Worm (Caenorhabditis elegans) whole organism, mixed stage, embryonic: ENCODE results near the gene srbc-49.

Experiments
- M03D4.4 ChIP-seq: sonication (generic microtip); optimal IDR thresholded peaks from 2 replicates; lab custom pipeline; 2017; ENCODE audit warnings: mild to moderate bottlenecking, missing genetic modification characterization, missing compliant biosample characterization
- bed-3 ChIP-seq: fragments of 200-800 bp; sonication (Bioruptor generic); optimal IDR thresholded peaks from 3 replicates; lab custom pipeline; 2018; ENCODE audit warnings: mild to moderate bottlenecking, missing genetic modification characterization, moderate library complexity, missing compliant biosample characterization
- ceh-39 ChIP-seq: fragments of 150-350 bp; optimal IDR thresholded peaks from 2 replicates; lab custom pipeline; 2014; ENCODE audit warnings: missing biosample characterization, missing genetic modification characterization
- ceh-43 ChIP-seq: fragments of 200-800 bp; sonication (Bioruptor generic); optimal IDR thresholded peaks from 2 replicates; lab custom pipeline; 2018; ENCODE audit warnings: mild to moderate bottlenecking, missing genetic modification characterization, moderate library complexity, missing compliant biosample characterization
- ceh-83 ChIP-seq: fragments of 200-800 bp; sonication (Bioruptor generic); optimal IDR thresholded peaks from 2 replicates; lab custom pipeline; 2018; ENCODE audit warnings: mild to moderate bottlenecking, missing genetic modification characterization, missing compliant biosample characterization
- ces-1 ChIP-seq: fragments of 150-350 bp; optimal IDR thresholded peaks from 2 replicates; lab custom pipeline; 2014; ENCODE audit warnings: missing biosample characterization, missing genetic modification reagents, missing genetic modification characterization
- elt-1 ChIP-seq: sonication (generic microtip); optimal IDR thresholded peaks from 2 replicates; lab custom pipeline; 2017; ENCODE audit warnings: missing genetic modification characterization, mild to moderate bottlenecking, missing compliant biosample characterization, antibody characterized with exemption, moderate library complexity, borderline replicate concordance; ENCODE audit not compliant: insufficient read depth
- elt-3 ChIP-seq: fragments of 150-350 bp; optimal IDR thresholded peaks from 2 replicates; lab custom pipeline; 2014; ENCODE audit warnings: missing biosample characterization, missing genetic modification characterization
- flh-1 ChIP-seq: fragments of 200-800 bp; sonication (Bioruptor generic); optimal IDR thresholded peaks from 2 replicates; lab custom pipeline; 2018; ENCODE audit warnings: mild to moderate bottlenecking, missing genetic modification characterization, moderate library complexity, missing compliant biosample characterization
- ham-2 ChIP-seq: fragments of 200-800 bp; sonication (Bioruptor generic); optimal IDR thresholded peaks from 2 replicates; lab custom pipeline; 2018; ENCODE audit warnings: mild to moderate bottlenecking, missing genetic modification characterization, missing compliant biosample characterization
- hlh-1 ChIP-seq: fragments of 150-350 bp; optimal IDR thresholded peaks from 2 replicates; lab custom pipeline; 2014; ENCODE audit warnings: missing biosample characterization, missing genetic modification reagents, missing genetic modification characterization
- lin-32 ChIP-seq: fragments of 200-800 bp; sonication (Bioruptor generic); optimal IDR thresholded peaks from 2 replicates; lab custom pipeline; 2018; ENCODE audit warnings: mild to moderate bottlenecking, missing genetic modification characterization, missing compliant biosample characterization
- lsy-2 ChIP-seq: fragments of 150-350 bp; optimal IDR thresholded peaks from 2 replicates; lab custom pipeline; 2014; ENCODE audit warnings: missing biosample characterization, missing genetic modification characterization
- mls-2 ChIP-seq: sonication (generic microtip); optimal IDR thresholded peaks from 2 replicates; lab custom pipeline; 2016; ENCODE audit warnings: mild to moderate bottlenecking, missing genetic modification characterization, moderate library complexity, missing compliant biosample characterization
- nhr-12 ChIP-seq: fragments of 150-350 bp; optimal IDR thresholded peaks from 2 replicates; lab custom pipeline; 2014; ENCODE audit warnings: missing biosample characterization, missing genetic modification characterization
- nhr-237 ChIP-seq: fragments of 150-350 bp; optimal IDR thresholded peaks from 2 replicates; lab custom pipeline; 2014; ENCODE audit warnings: missing biosample characterization, missing genetic modification characterization
- nhr-28 ChIP-seq: fragments of 150-350 bp; optimal IDR thresholded peaks from 2 replicates; lab custom pipeline; 2014; ENCODE audit warnings: missing biosample characterization, missing genetic modification characterization
- nhr-76 ChIP-seq: sonication (generic microtip); optimal IDR thresholded peaks from 2 replicates; lab custom pipeline; 2017; ENCODE audit warnings: missing biosample characterization, missing genetic modification characterization
- pha-4 ChIP-seq: fragments of 150-350 bp; optimal IDR thresholded peaks from 2 replicates; lab custom pipeline; 2018; ENCODE audit warnings: missing biosample characterization, missing genetic modification reagents, missing genetic modification characterization
- snpc-4 ChIP-seq: fragments of 150-350 bp; optimal IDR thresholded peaks from 2 replicates; lab custom pipeline; 2014; ENCODE audit warnings: missing biosample characterization, missing genetic modification characterization
- sptf-1 ChIP-seq: sonication (generic microtip); optimal IDR thresholded peaks from 2 replicates; lab custom pipeline; 2017; ENCODE audit warnings: mild to moderate bottlenecking, missing genetic modification characterization, moderate library complexity, missing compliant biosample characterization
- tbx-8 ChIP-seq: fragments of 200-800 bp; sonication (Bioruptor generic); optimal IDR thresholded peaks from 2 replicates; lab custom pipeline; 2018; ENCODE audit warnings: mild to moderate bottlenecking, missing genetic modification characterization, moderate library complexity, missing compliant biosample characterization
- unc-120 ChIP-seq: sonication (generic microtip); optimal IDR thresholded peaks from 2 replicates; lab custom pipeline; 2017; ENCODE audit warnings: missing genetic modification characterization, missing compliant biosample characterization; ENCODE audit not compliant: poor library complexity, severe bottlenecking
- unc-39 ChIP-seq: fragments of 150-350 bp; optimal IDR thresholded peaks from 2 replicates; lab custom pipeline; 2014; ENCODE audit warnings: missing biosample characterization, missing genetic modification characterization

srbc-49 gene

DNA sequence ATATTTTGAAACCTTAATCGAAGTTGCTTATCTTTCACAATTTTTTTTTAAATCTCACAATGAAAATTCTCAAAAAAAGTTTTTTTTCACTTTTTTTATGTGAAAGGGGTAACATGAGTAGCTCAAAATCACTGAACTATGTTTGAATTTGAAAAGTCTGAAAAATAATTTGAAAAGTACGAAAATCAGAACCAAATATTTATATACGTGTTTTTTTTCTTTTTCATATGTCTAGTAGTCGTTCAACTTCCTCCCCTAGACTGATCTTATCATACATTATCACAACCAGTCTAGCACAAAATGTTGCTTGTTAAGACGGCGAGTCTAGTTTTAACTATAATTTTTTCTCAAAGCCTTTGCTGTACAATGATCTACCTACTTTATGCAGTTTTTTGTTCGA is at the start of gene srbc-49:
Gene srbc-49, plus strand, starts transcription at position 301 of the 400 bp plus-strand sequence.
- TF ChIP-seq elt-3 (tag; lab: Kevin White, UChicago) = no peak
- TF ChIP-seq unc-39 (tag; lab: Kevin White, UChicago) = no peak
- no peak for TF ChIP-seq bed-3 (GFP tag; lab: Kevin White, UChicago)
- no peak for TF ChIP-seq ceh-39 (tag; lab: Kevin White, UChicago)
- TF ChIP-seq ceh-43 (GFP tag; lab: Kevin White, UChicago) = no peak
- TF ChIP-seq, all 35 proteins: peak for 0

DNA sequence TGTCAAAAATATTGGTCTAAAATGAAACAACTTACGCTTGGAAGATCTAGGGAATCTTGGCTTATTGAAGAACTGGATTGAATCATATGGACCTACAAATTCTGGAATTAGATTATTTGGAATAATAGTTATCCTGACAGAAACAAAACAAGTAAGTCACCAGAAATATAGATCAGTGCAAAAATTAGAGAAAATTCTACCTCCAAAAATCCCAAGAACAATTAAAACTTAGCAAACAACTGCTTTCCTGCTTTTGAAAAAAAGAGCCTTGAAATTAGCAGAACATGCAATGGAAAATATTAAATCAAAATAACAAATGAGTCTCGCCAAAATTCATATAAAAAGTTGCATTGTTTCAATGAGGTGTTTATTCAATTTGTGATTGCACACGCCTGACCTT is 48.4 kb upstream of the srbc-49 start, which contains the start of gene nhr-60:
Gene nhr-60, minus strand, starts transcription at position 101 of the 400 bp plus-strand sequence.
- TF ChIP-seq flh-1 (GFP tag; lab: Kevin White, UChicago) = no peak
- TF ChIP-seq unc-39 (tag; lab: Kevin White, UChicago) = no peak
- no peak for TF ChIP-seq ham-2 (GFP tag; lab: Kevin White, UChicago)
- no peak for TF ChIP-seq ces-1 (GFP tag; lab: Kevin White, UChicago)
- TF ChIP-seq, all 35 proteins: peak for 0

DNA sequence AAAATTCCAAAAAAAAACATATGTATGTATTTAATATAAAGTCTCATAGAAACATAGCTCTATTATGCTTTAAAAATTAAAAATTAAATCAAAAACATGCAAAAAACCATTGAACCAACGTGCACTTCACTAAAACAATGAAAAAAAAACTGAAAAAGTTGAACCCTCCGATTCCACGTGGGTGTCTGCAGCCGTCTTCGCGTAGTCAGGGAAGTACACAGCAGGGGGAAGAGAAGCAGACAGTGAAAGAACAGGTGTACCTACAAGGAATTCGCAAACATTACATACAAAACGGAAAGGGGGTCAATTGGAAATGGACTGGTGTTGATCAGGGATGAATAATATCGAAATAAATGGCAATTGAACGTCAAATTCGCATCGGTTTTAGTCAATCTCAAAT is 47.6 kb upstream of the srbc-49 start:
- no peak for TF ChIP-seq bed-3 (GFP tag; lab: Kevin White, UChicago)
- TF ChIP-seq nhr-28 (tag; lab: Kevin White, UChicago) = no peak
- no peak for TF ChIP-seq nhr-237
- no peak for TF ChIP-seq M03D4.4 (tag; lab: Kevin White, UChicago)
- TF ChIP-seq elt-1 (tag; lab: Kevin White, UChicago) = no peak
- TF ChIP-seq ceh-43 (GFP tag; lab: Kevin White, UChicago) = no peak
- no peak for TF ChIP-seq sptf-1 (tag; lab: Kevin White, UChicago)
- no peak for TF ChIP-seq lsy-2 (tag; lab: Kevin White, UChicago)

DNA sequence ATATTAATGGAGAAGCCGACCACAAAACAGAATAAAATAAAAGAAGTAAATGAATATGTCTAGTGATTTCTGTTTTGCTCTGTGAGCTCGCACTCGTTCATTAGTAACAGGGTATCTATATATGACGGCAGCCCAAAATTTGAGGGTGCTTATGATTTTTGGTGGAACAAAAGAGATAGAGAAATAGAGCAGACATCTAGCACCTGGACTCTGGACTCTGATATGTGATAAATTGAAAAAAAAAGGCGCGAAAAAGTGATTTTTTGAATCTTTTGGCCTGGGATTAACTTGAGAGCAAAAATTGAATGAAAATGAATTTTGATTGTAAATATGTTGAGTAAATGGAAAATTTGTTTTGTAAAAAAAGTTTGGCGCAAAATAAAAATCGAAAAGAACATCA is 44.8 kb upstream of the srbc-49 start, which contains the start of gene nhr-283:
Gene nhr-283, minus strand, starts transcription at position 101 of the 400 bp plus-strand sequence.
- TF ChIP-seq tbx-8 (GFP tag; lab: Kevin White, UChicago) (no peak), elt-1 (tag; lab: Kevin White, UChicago) (no peak), pha-4 (tag; lab: Kevin White, UChicago) (no peak), sptf-1 (tag; lab: Kevin White, UChicago) (no peak)
- TF ChIP-seq, all 35 proteins: peak for 0

DNA sequence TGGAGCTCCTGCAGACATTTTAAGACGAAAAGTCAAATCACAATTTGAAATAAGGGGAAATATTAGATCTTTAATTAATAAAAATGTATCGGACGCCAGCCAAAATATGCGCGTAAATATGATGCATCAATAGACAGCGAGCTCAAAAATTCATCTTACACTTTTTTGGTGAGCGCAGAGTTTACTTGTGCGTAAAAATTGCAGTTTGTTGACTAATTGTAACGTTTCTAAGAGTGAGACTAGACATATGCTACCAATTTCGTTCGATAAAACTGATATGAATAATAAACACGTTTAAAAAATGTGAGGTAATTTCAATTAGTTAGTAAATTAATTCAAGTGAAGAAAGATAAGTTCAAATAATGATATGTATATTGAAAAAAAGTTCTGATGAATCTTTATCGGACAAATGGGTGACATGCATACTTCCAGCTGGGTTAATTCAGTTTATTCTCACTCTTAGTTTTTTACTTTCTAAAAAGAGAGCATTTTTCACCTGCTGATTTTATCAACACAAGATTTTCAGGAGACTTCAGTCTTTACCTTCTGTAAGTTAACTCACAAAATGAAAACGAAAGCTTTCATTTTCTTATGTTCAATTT is 42.3 kb upstream of the srbc-49 start, which contains the start of the genes nhr-285 and irld-52:
Gene nhr-285, minus strand, starts transcription at position 101 of the 602 bp plus-strand sequence.
Gene irld-52, plus strand, starts transcription at position 552 of the 602 bp plus-strand sequence.
- no peak for TF ChIP-seq ceh-39 (tag; lab: Kevin White, UChicago)
- no peak for TF ChIP-seq ceh-83
- no peak for TF ChIP-seq nhr-76
- no peak for TF ChIP-seq nhr-12 (tag; lab: Kevin White, UChicago)

DNA sequence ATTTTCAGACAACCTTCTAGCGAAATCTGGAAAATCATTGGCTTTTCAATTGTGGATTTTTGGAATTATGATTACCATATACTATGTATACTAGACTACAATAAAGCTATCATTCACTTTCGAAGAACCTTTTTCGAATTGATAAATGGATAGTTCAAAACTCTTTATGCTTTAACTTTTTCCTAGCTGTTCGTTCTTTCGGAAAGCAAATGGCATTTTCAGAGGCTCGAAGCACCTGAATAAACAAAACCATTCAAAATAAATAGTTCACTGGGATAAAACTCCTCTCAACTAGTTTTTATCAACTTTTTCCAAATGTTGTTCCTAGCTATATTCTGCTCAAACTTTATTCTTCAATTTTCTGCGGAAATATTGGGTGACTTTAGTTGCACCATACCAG is 40.4 kb upstream of the srbc-49 start, which contains the start of gene T26E4.2:
Gene T26E4.2, plus strand, starts transcription at position 301 of the 400 bp plus-strand sequence.
- TF ChIP-seq ceh-83 (no peak), lin-32 (GFP tag; lab: Kevin White, UChicago) (no peak), snpc-4 (tag; lab: Kevin White, UChicago) (no peak), hlh-1 (tag; lab: Kevin White, UChicago) (no peak)

DNA sequence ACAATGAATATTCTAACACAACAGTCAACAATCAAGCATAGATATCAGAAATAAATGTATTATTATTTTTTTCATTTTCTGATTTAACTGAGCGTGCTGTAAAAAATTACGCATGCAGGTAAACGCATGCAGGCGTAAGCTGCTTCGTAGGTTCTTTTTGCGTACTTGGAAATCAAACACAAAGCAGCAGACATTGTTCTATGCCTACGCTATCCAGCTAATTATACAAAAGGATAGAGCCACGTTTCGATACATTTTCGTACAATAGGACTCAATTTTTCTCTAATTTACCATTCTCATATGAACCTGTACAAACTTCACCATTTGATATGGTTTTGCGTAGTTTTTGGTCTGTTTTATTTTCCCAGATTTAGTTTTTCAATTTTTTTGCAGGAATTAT is 39.0 kb upstream of the srbc-49 start, which contains the start of gene T26E4.3:
Gene T26E4.3, plus strand, starts transcription at position 301 of the 400 bp plus-strand sequence.
- TF ChIP-seq elt-3 (tag; lab: Kevin White, UChicago) (no peak), unc-120 (tag; lab: Kevin White, UChicago) (no peak), mls-2 (tag; lab: Kevin White, UChicago) (no peak)
